Worm (Caenorhabditis elegans) whole organism, young adult: ENCODE data around the gene srz-90.

Source experiments
- B0035.1 ChIP-seq: sonication (generic microtip); optimal IDR thresholded peaks from 2 replicates; lab custom pipeline; 2016; ENCODE audit warnings: missing genetic modification characterization, mild to moderate bottlenecking, missing compliant biosample characterization, missing genotype, missing genetic modification reagents
- B0336.3 ChIP-seq: fragments of 200-800 bp; sonication (Bioruptor generic); IDR thresholded peaks from 2 replicates; pipeline ENCODE4 v1.3.6; 2022; ENCODE audit warnings: missing genetic modification characterization, missing compliant biosample characterization
- D2030.7 ChIP-seq: fragments of 200-800 bp; sonication (Bioruptor generic); IDR thresholded peaks from 2 replicates; pipeline ENCODE4 v1.3.6; 2022; ENCODE audit warnings: missing genetic modification reagents, missing genetic modification characterization, missing compliant biosample characterization
- F22D6.2 ChIP-seq: sonication (generic microtip); optimal IDR thresholded peaks from 2 replicates; lab custom pipeline; 2016; ENCODE audit warnings: mild to moderate bottlenecking, missing genetic modification characterization, missing compliant biosample characterization
- F33H1.4 ChIP-seq: fragments of 200-800 bp; sonication (Bioruptor generic); IDR thresholded peaks from 2 replicates; pipeline ENCODE4 v1.3.6; 2022; ENCODE audit warnings: missing genetic modification reagents, missing genetic modification characterization, missing compliant biosample characterization
- F52B5.7 ChIP-seq: sonication (generic microtip); optimal IDR thresholded peaks from 2 replicates; lab custom pipeline; 2016; ENCODE audit warnings: mild to moderate bottlenecking, missing genetic modification characterization, missing compliant biosample characterization
- T07F8.4 ChIP-seq: sonication (generic microtip); optimal IDR thresholded peaks from 2 replicates; lab custom pipeline; 2016; ENCODE audit warnings: mild to moderate bottlenecking, missing genetic modification characterization, moderate library complexity, missing compliant biosample characterization
- Y53F4B.3 ChIP-seq: fragments of 200-800 bp; sonication (Bioruptor generic); IDR thresholded peaks from 2 replicates; pipeline ENCODE4 v1.3.6; 2022; ENCODE audit warnings: missing genetic modification reagents, missing genetic modification characterization, missing compliant biosample characterization
- Y67H2A.10 ChIP-seq: fragments of 200-800 bp; sonication (Bioruptor generic); conservative IDR thresholded peaks from 2 replicates; pipeline ENCODE4 v1.3.6; 2022; ENCODE audit warnings: missing genetic modification reagents, missing genetic modification characterization, missing compliant biosample characterization
- ZK185.1 ChIP-seq: sonication (generic microtip); optimal IDR thresholded peaks from 2 replicates; lab custom pipeline; 2016; ENCODE audit warnings: mild to moderate bottlenecking, missing genetic modification characterization, missing compliant biosample characterization; ENCODE audit not compliant: poor library complexity, severe bottlenecking
- athp-1 ChIP-seq: sonication (generic microtip); optimal IDR thresholded peaks from 2 replicates; lab custom pipeline; 2017; ENCODE audit warnings: mild to moderate bottlenecking, missing genetic modification characterization, missing compliant biosample characterization
- bed-1 ChIP-seq: fragments of 200-800 bp; sonication (Bioruptor generic); IDR thresholded peaks from 2 replicates; pipeline ENCODE4 v1.3.6; 2022; ENCODE audit warnings: missing genetic modification reagents, missing genetic modification characterization, missing compliant biosample characterization
- ccch-3 ChIP-seq: fragments of 200-800 bp; sonication (Bioruptor generic); optimal IDR thresholded peaks from 2 replicates; lab custom pipeline; 2018; ENCODE audit warnings: mild to moderate bottlenecking, missing genetic modification characterization, missing compliant biosample characterization
- cebp-1 ChIP-seq, 2 experiments: fragments of 200-800 bp in 1 of 2; sonication (Bioruptor generic) in 1 of 2; sonication (generic microtip) in 1 of 2; IDR thresholded peaks in 1 of 2; optimal IDR thresholded peaks in 1 of 2; 2 replicates each; pipeline versions ENCODE4 v1.3.6 to Lab custom; 2017 to 2022; ENCODE audit warnings: missing compliant biosample characterization in 2 of 2, missing genetic modification characterization in 2 of 2, mild to moderate bottlenecking in 1 of 2, missing genetic modification reagents in 1 of 2, moderate library complexity in 1 of 2
- cebp-2 ChIP-seq: fragments of 200-800 bp; sonication (Bioruptor generic); IDR thresholded peaks from 2 replicates; pipeline ENCODE4 v1.3.6; 2022; ENCODE audit warnings: missing genetic modification characterization, missing compliant biosample characterization
- ceh-100 ChIP-seq: fragments of 200-800 bp; sonication (Bioruptor generic); IDR thresholded peaks from 2 replicates; pipeline ENCODE4 v1.3.6; 2022; ENCODE audit warnings: missing genetic modification reagents, missing genetic modification characterization, missing compliant biosample characterization
- ceh-58 ChIP-seq: fragments of 200-800 bp; sonication (Bioruptor generic); IDR thresholded peaks from 2 replicates; pipeline ENCODE4 v1.3.6; 2022; ENCODE audit warnings: missing genetic modification characterization, missing compliant biosample characterization
- ceh-91 ChIP-seq: fragments of 200-800 bp; sonication (Bioruptor generic); IDR thresholded peaks from 2 replicates; pipeline ENCODE4 v1.3.6; 2022; ENCODE audit warnings: missing genetic modification reagents, missing genetic modification characterization, missing compliant biosample characterization
- dpff-1 ChIP-seq: sonication (generic microtip); optimal IDR thresholded peaks from 2 replicates; lab custom pipeline; 2017; ENCODE audit warnings: mild to moderate bottlenecking, missing genetic modification characterization, missing compliant biosample characterization
- dpl-1 ChIP-seq: fragments of 150-350 bp; optimal IDR thresholded peaks from 2 replicates; lab custom pipeline; 2014; ENCODE audit warnings: missing biosample characterization, missing genetic modification reagents, missing genetic modification characterization
- egl-18 ChIP-seq: fragments of 200-800 bp; sonication (Bioruptor generic); IDR thresholded peaks from 2 replicates; pipeline ENCODE4 v1.3.6; 2022; ENCODE audit warnings: missing genetic modification reagents, missing genetic modification characterization, missing compliant biosample characterization
- egrh-3 ChIP-seq: fragments of 200-800 bp; sonication (Bioruptor generic); IDR thresholded peaks from 2 replicates; pipeline ENCODE4 v1.3.6; 2022; ENCODE audit warnings: missing genetic modification reagents, missing genetic modification characterization, missing compliant biosample characterization
- ekl-4 ChIP-seq: fragments of 200-800 bp; sonication (Bioruptor generic); IDR thresholded peaks from 2 replicates; pipeline ENCODE4 v1.3.6; 2022; ENCODE audit warnings: missing genetic modification reagents, missing genetic modification characterization, missing compliant biosample characterization
- hlh-26 ChIP-seq: fragments of 200-800 bp; sonication (Bioruptor generic); conservative IDR thresholded peaks from 2 replicates; pipeline ENCODE4 v1.3.6; 2022; ENCODE audit warnings: missing genetic modification reagents, missing genetic modification characterization, missing compliant biosample characterization
- hmg-1.2 ChIP-seq: fragments of 200-800 bp; sonication (Bioruptor generic); IDR thresholded peaks from 2 replicates; pipeline ENCODE4 v1.3.6; 2022; ENCODE audit warnings: missing genetic modification reagents, missing genetic modification characterization, missing compliant biosample characterization
- hmg-20 ChIP-seq: fragments of 200-800 bp; sonication (Bioruptor generic); IDR thresholded peaks from 2 replicates; pipeline ENCODE4 v1.3.6; 2022; ENCODE audit warnings: missing genetic modification reagents, missing genetic modification characterization, missing compliant biosample characterization
- hsf-1 ChIP-seq: fragments of 200-800 bp; sonication (Bioruptor generic); IDR thresholded peaks from 2 replicates; pipeline ENCODE4 v1.3.6; 2022; ENCODE audit warnings: missing genetic modification reagents, missing genetic modification characterization, missing compliant biosample characterization
- lag-1 ChIP-seq: fragments of 200-800 bp; sonication (Bioruptor generic); IDR thresholded peaks from 2 replicates; pipeline ENCODE4 v1.3.6; 2022; ENCODE audit warnings: missing genetic modification reagents, missing genetic modification characterization, missing compliant biosample characterization
- lir-1 ChIP-seq: fragments of 200-800 bp; sonication (Bioruptor generic); conservative IDR thresholded peaks from 2 replicates; pipeline ENCODE4 v1.3.6; 2022; ENCODE audit warnings: missing genetic modification reagents, missing genetic modification characterization, missing compliant biosample characterization
- madf-6 ChIP-seq: fragments of 200-800 bp; sonication (Bioruptor generic); IDR thresholded peaks from 2 replicates; pipeline ENCODE4 v1.3.6; 2022; ENCODE audit warnings: missing genetic modification reagents, missing genetic modification characterization, missing compliant biosample characterization
- madf-8 ChIP-seq: fragments of 200-800 bp; sonication (Bioruptor generic); conservative IDR thresholded peaks from 2 replicates; pipeline ENCODE4 v1.3.6; 2022; ENCODE audit warnings: missing genetic modification reagents, missing genetic modification characterization, missing compliant biosample characterization
- mes-4 ChIP-seq: sonication (generic microtip); optimal IDR thresholded peaks from 2 replicates; lab custom pipeline; 2016; ENCODE audit warnings: missing genotype, missing genetic modification characterization, missing compliant biosample characterization
- nfya-2 ChIP-seq: fragments of 200-800 bp; sonication (Bioruptor generic); IDR thresholded peaks from 2 replicates; pipeline ENCODE4 v1.3.6; 2022; ENCODE audit warnings: missing genetic modification reagents, missing genetic modification characterization, missing compliant biosample characterization
- nfyb-1 ChIP-seq: fragments of 200-800 bp; sonication (Bioruptor generic); IDR thresholded peaks from 2 replicates; pipeline ENCODE4 v1.3.6; 2022; ENCODE audit warnings: missing genetic modification reagents, missing genetic modification characterization, missing compliant biosample characterization
- nhr-120 ChIP-seq: fragments of 200-800 bp; sonication (Bioruptor generic); IDR thresholded peaks from 2 replicates; pipeline ENCODE4 v1.3.6; 2022; ENCODE audit warnings: missing genetic modification characterization, missing compliant biosample characterization
- nhr-80 ChIP-seq: sonication (generic microtip); optimal IDR thresholded peaks from 2 replicates; lab custom pipeline; 2016; ENCODE audit warnings: missing genetic modification characterization, missing compliant biosample characterization
- rec-8 ChIP-seq, 2 experiments: sonication (generic microtip); optimal IDR thresholded peaks; 2 replicates each; lab custom pipeline; 2016; ENCODE audit warnings: mild to moderate bottlenecking in 2 of 2, missing genetic modification characterization in 2 of 2, missing genetic modification reagents in 2 of 2, missing genotype in 2 of 2, missing biosample characterization in 1 of 2, missing compliant biosample characterization in 1 of 2, moderate library complexity in 1 of 2
- repo-1 ChIP-seq: sonication (generic microtip); optimal IDR thresholded peaks from 2 replicates; lab custom pipeline; 2017; ENCODE audit warnings: mild to moderate bottlenecking, missing genetic modification characterization, missing compliant biosample characterization
- rpc-1 ChIP-seq, 2 experiments: fragments of 150-350 bp in 1 of 2; sonication (generic microtip) in 1 of 2; optimal IDR thresholded peaks; 2 replicates each; lab custom pipeline; 2014 to 2018; ENCODE audit warnings: missing biosample characterization in 1 of 2, missing genetic modification characterization in 1 of 2, missing genetic modification reagents in 1 of 2, missing genotype in 1 of 2
- sea-2 ChIP-seq: fragments of 200-800 bp; sonication (Bioruptor generic); IDR thresholded peaks from 2 replicates; pipeline ENCODE4 v1.3.6; 2022; ENCODE audit warnings: missing genetic modification characterization, missing compliant biosample characterization
- sptf-2 ChIP-seq: fragments of 200-800 bp; sonication (Bioruptor generic); optimal IDR thresholded peaks from 2 replicates; lab custom pipeline; 2018; ENCODE audit warnings: mild to moderate bottlenecking, missing genetic modification characterization, missing compliant biosample characterization
- tbp1 ChIP-seq: fragments of 200-800 bp; sonication (Bioruptor generic); optimal IDR thresholded peaks from 2 replicates; lab custom pipeline; 2018; ENCODE audit warnings: mild to moderate bottlenecking, missing genetic modification characterization, missing compliant biosample characterization
- tbx-9 ChIP-seq: sonication (generic microtip); optimal IDR thresholded peaks from 2 replicates; lab custom pipeline; 2016; ENCODE audit warnings: borderline replicate concordance, missing genetic modification characterization, inconsistent platforms, missing compliant biosample characterization
- zfh-2 ChIP-seq: fragments of 200-800 bp; sonication (Bioruptor generic); conservative IDR thresholded peaks from 2 replicates; pipeline ENCODE4 v1.3.6; 2022; ENCODE audit warnings: missing genetic modification reagents, missing genetic modification characterization, missing compliant biosample characterization
- zim-3 ChIP-seq: sonication (generic microtip); optimal IDR thresholded peaks from 2 replicates; lab custom pipeline; 2017; ENCODE audit warnings: mild to moderate bottlenecking, missing genetic modification characterization, moderate library complexity, missing compliant biosample characterization
- ztf-18 ChIP-seq: sonication (generic microtip); optimal IDR thresholded peaks from 2 replicates; lab custom pipeline; 2016; ENCODE audit warnings: missing genotype, mild to moderate bottlenecking, missing genetic modification characterization, missing compliant biosample characterization
- ztf-26 ChIP-seq: sonication (generic microtip); optimal IDR thresholded peaks from 2 replicates; lab custom pipeline; 2017; ENCODE audit warnings: missing genetic modification characterization, missing compliant biosample characterization
- ztf-6 ChIP-seq: fragments of 200-800 bp; sonication (Bioruptor generic); IDR thresholded peaks from 2 replicates; pipeline ENCODE4 v1.3.6; 2022; ENCODE audit warnings: missing genetic modification reagents, missing genetic modification characterization, missing compliant biosample characterization

Gene srz-90

ce11 chrV:17493732-17494131 lies 34.1 kb upstream of the srz-90 start, which contains the start of gene fbxa-102:
fbxa-102 (minus strand) TSS chrV:17493832.
- TF ChIP-seq ceh-100 (GFP tag; lab: Robert Waterston, UW) (no peak), egrh-3 (no peak), B0336.3 (GFP tag; lab: Robert Waterston, UW) (no peak), nfyb-1 (GFP tag; lab: Robert Waterston, UW) (no peak), F52B5.7 (no peak), nfya-2 (GFP tag; lab: Robert Waterston, UW) (no peak), dpff-1 (tag; lab: Kevin White, UChicago) (no peak), ZK185.1 (tag; lab: Kevin White, UChicago) (no peak), zfh-2 (GFP tag; lab: Robert Waterston, UW) (no peak), hlh-26 (GFP tag; lab: Robert Waterston, UW) (no peak), sptf-2 (no peak), nhr-80 (tag; lab: Kevin White, UChicago) (no peak), rpc-1 (optimal IDR thresholded peaks at IDR 0.05; lab: Kevin White, UChicago) (no peak), rpc-1 (tag; optimal IDR thresholded peaks at IDR 0.05; lab: Kevin White, UChicago) (no peak), lir-1 (GFP tag; lab: Robert Waterston, UW) (no peak), madf-8 (no peak), hmg-20 (GFP tag; lab: Robert Waterston, UW) (no peak), sea-2 (GFP tag; lab: Robert Waterston, UW) (no peak), ceh-91 (GFP tag; lab: Robert Waterston, UW) (no peak), ztf-26 (no peak), cebp-1 (GFP tag; IDR thresholded peaks at IDR 0.05; lab: Robert Waterston, UW) (no peak), cebp-1 (tag; optimal IDR thresholded peaks at IDR 0.05; lab: Kevin White, UChicago) (no peak)
- TF ChIP-seq, all 124 proteins: peak for 0

- TF ChIP-seq egl-18 (no peak), madf-6 (GFP tag; lab: Robert Waterston, UW) (no peak), repo-1 (tag; lab: Kevin White, UChicago) (no peak), athp-1 (tag; lab: Kevin White, UChicago) (no peak), Y67H2A.10 (GFP tag; lab: Robert Waterston, UW) (no peak), Y53F4B.3 (GFP tag; lab: Robert Waterston, UW) (no peak), rec-8 (tag; optimal IDR thresholded peaks at IDR 0.05; lab: Kevin White, UChicago) (no peak), cebp-2 (GFP tag; lab: Robert Waterston, UW) (no peak), ztf-6 (GFP tag; lab: Robert Waterston, UW) (no peak), T07F8.4 (tag; lab: Kevin White, UChicago) (no peak), D2030.7 (GFP tag; lab: Robert Waterston, UW) (no peak), F33H1.4 (no peak), hmg-1.2 (GFP tag; lab: Robert Waterston, UW) (no peak), zim-3 (no peak), bed-1 (GFP tag; lab: Robert Waterston, UW) (no peak), ccch-3 (GFP tag; lab: Kevin White, UChicago) (no peak), tbx-9 (no peak)
These were observed 31.8 kb upstream of the srz-90 start, which contains the start of gene srh-118 for ce11 chrV:17496071-17496470. srh-118 (minus strand) TSS chrV:17496171.

- TF ChIP-seq F22D6.2 (tag; lab: Kevin White, UChicago), result no peak
- no peak for TF ChIP-seq hsf-1 (GFP tag; lab: Robert Waterston, UW)
- no peak for TF ChIP-seq lag-1
- TF ChIP-seq ekl-4 (GFP tag; lab: Robert Waterston, UW), result no peak
- TF ChIP-seq mes-4, result no peak
- TF ChIP-seq tbp1 (GFP tag; lab: Kevin White, UChicago), result no peak
- TF ChIP-seq nhr-120, result 0 out of 2 replicates have a peak, but pooled peaks have one; percentile 52
- 0 out of 2 replicates have a peak, but pooled peaks have one; percentile 17 for TF ChIP-seq ceh-58 (GFP tag; lab: Robert Waterston, UW)
- no peak for TF ChIP-seq repo-1 (tag; lab: Kevin White, UChicago)
- TF ChIP-seq ztf-18, result no peak
- TF ChIP-seq ceh-100 (GFP tag; lab: Robert Waterston, UW), result no peak
- TF ChIP-seq zfh-2 (GFP tag; lab: Robert Waterston, UW), result peak; percentile 74
- TF ChIP-seq B0035.1 (tag; lab: Kevin White, UChicago), result no peak
- TF ChIP-seq dpl-1 (GFP tag; lab: Kevin White, UChicago), result no peak
- TF ChIP-seq, all 124 proteins: peak for 3
These were observed 27.8 kb upstream of the srz-90 start for ce11 chrV:17500055-17500454.
